Fruit fly (Drosophila melanogaster) whole organism, wandering third instar larva: ENCODE results near the gene CG8916.

Experiments used
- CG32264 ChIP-seq: fragments of 200-800 bp; sonication (Bioruptor generic); optimal IDR thresholded peaks from 2 replicates; lab custom pipeline; 2016; ENCODE audit warnings: missing biosample characterization, missing genetic modification characterization
- HLH106 ChIP-seq: fragments of 200-800 bp; optimal IDR thresholded peaks from 3 replicates; lab custom pipeline; 2019; ENCODE audit warnings: missing biosample characterization, mild to moderate bottlenecking, missing genetic modification characterization, moderate library complexity
- Hr83 ChIP-seq: fragments of 200-300 bp; sonication (Bioruptor generic); optimal IDR thresholded peaks from 2 replicates; lab custom pipeline; 2016; ENCODE audit warnings: missing biosample characterization, mild to moderate bottlenecking, missing genetic modification characterization, moderate library complexity; ENCODE audit not compliant: poor library complexity, severe bottlenecking
- Sp1 ChIP-seq: fragments of 200-800 bp; sonication (Bioruptor generic); optimal IDR thresholded peaks from 3 replicates; lab custom pipeline; 2019; ENCODE audit warnings: missing biosample characterization, mild to moderate bottlenecking, missing genetic modification characterization, moderate library complexity
- Vsx2 ChIP-seq: fragments of 200-300, 225-300 bp; sonication (Bioruptor generic); optimal IDR thresholded peaks from 2 replicates; lab custom pipeline; 2018; ENCODE audit warnings: missing biosample characterization, missing genetic modification characterization; ENCODE audit not compliant: partially characterized antibody
- dl ChIP-seq, 2 experiments: fragments of 175-275, 200-275 bp in 1 of 2; fragments of 200-275 bp in 1 of 2; sonication (Bioruptor generic); optimal IDR thresholded peaks; lab custom pipeline; 2018; ENCODE audit warnings: mild to moderate bottlenecking in 2 of 2, missing biosample characterization in 2 of 2, missing genetic modification characterization in 2 of 2, moderate library complexity in 2 of 2; ENCODE audit not compliant: partially characterized antibody in 2 of 2, insufficient read depth in 1 of 2
- dsf ChIP-seq: sonication (Bioruptor generic); optimal IDR thresholded peaks from 2 replicates; lab custom pipeline; 2016; ENCODE audit warnings: missing biosample characterization, missing genetic modification characterization, borderline replicate concordance

DNA sequence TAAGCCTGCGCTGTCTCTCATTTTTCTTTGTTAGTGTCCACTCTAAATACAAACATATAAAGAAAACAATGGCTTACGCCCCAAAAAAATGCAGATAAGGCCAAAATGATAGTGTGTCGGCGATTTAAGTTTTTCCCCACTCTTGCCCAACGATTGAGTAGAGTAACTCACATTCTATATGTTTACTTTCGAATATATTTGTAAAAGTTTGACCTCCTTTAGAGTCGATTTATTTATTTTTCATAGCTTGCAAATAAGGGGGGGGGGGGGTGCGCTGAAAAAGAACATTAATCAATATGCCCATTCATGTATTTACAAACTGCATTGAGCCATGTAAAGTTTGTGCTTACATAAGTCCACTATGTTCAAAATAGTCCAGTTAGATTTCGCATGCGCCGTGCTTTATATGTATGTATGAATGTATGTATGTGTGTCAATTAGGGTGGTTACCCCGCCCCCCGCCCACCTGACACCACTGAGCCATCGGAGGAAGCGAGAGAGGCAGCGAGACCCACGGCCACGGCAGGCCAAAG, 28.0 kb upstream of the CG8916 start:
- TF ChIP-seq Vsx2 (GFP tag; lab: Kevin White, UChicago) (no peak), dsf (no peak), Sp1 (GFP tag; lab: Kevin White, UChicago) (no peak), Hr83 (GFP tag; lab: Kevin White, UChicago) (no peak), HLH106 (tag; lab: Kevin White, UChicago) (no peak), dl (GFP tag; optimal IDR thresholded peaks at IDR 0.05; lab: Kevin White, UChicago; ENCODE audit: insufficient read depth in 1 of 2, partially characterized antibody in 2 of 2) (no peak), CG32264 (no peak)
